Fruit fly (Drosophila melanogaster): ENCODE measurements around the gene Saf-B.
A peak's percentile ranks its signal among the peaks of the same experiment; 100 is the strongest.

The Saf-B gene

DNA sequence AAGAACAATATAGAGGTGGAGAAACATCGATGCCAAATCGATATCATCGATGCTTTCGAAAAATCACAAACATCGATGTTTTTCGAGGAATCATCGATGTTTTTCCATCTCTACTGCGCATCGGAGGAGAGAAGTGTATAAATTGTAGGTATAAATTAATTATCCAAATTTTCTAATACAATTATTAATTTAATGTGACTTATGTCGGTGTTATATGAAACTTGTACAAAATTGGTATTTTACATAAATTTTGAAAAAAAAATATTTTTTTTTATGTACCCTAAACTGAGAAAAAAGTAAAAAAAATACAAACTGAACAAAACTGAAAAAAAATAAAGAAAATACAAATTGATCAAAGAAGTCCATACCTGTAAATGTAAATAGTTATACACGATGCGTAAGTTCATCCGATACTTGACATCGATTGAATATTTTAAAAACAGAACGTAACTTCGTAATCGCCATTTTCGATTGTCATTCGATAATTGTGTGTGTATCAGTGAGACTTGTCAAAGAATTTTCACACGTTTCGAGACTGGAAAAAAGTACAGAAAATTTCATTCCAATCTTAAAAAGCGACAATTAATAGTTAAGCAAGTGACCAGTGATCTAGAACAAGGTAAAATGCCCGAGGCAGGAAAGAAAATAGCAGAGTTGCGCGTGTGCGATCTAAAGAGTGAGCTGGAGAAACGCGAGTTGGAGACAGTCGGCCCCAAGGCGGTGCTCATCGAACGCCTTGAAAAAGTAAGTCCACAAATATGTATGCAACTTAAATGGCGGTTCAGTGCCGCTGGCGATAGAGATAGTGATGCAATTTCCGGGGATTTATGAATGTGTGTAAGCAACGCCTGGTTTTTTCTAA lies at the start of gene Saf-B, which contains the start of gene CG5808 (continued):
- no peak for TF ChIP-seq slp2 (GFP tag; optimal IDR thresholded peaks at IDR 0.05)
- no peak for TF ChIP-seq ro (GFP tag; IDR thresholded peaks at IDR 0.05)
- TF ChIP-seq Elba2 (GFP tag; optimal IDR thresholded peaks at IDR 0.05), result no peak
- TF ChIP-seq Adf1 (GFP tag; IDR thresholded peaks at IDR 0.05), result no peak
- no peak for TF ChIP-seq HHEX (GFP tag; optimal IDR thresholded peaks at IDR 0.05)
- TF ChIP-seq hb (GFP tag; IDR thresholded peaks at IDR 0.05; ENCODE audit: partially characterized antibody), result peak; percentile 85
- TF ChIP-seq crol (GFP tag; IDR thresholded peaks at IDR 0.05), result no peak
- TF ChIP-seq unpg (GFP tag; optimal IDR thresholded peaks at IDR 0.05), result no peak
- peak; percentile 68 for TF ChIP-seq vvl (GFP tag; IDR thresholded peaks at IDR 0.05)
- TF ChIP-seq cas (GFP tag; IDR thresholded peaks at IDR 0.05), result no peak
- TF ChIP-seq Ets65A (GFP tag), result peak; percentile 93
- TF ChIP-seq Pdp1 (GFP tag; optimal IDR thresholded peaks at IDR 0.05), result no peak
- TF ChIP-seq CG3995 (GFP tag; optimal IDR thresholded peaks at IDR 0.05), result peak; percentile 54
- TF ChIP-seq ERR (GFP tag; optimal IDR thresholded peaks at IDR 0.05), result no peak
- TF ChIP-seq CG34422 (GFP tag; IDR thresholded peaks at IDR 0.05), result no peak; the same call in 2 of the 3 replicates
- no peak for TF ChIP-seq Dip3 (GFP tag; optimal IDR thresholded peaks at IDR 0.05)
- peak; percentile 72 for TF ChIP-seq ind (GFP tag; optimal IDR thresholded peaks at IDR 0.05)
- TF ChIP-seq CG13775 (GFP tag; optimal IDR thresholded peaks at IDR 0.05), result peak; percentile 61
- no peak for TF ChIP-seq bigmax (GFP tag; optimal IDR thresholded peaks at IDR 0.05)
- 0 out of 4 replicates have a peak, but pooled peaks have one; percentile 77 for TF ChIP-seq chinmo (GFP tag; IDR thresholded peaks at IDR 0.05; ENCODE audit: partially characterized antibody)
- TF ChIP-seq Dip2 (GFP tag; IDR thresholded peaks at IDR 0.05), result no peak
- peak; percentile 87 for TF ChIP-seq BEAF-32 (GFP tag; optimal IDR thresholded peaks at IDR 0.05)
- TF ChIP-seq esg (GFP tag; conservative IDR thresholded peaks at IDR 0.05), result peak; percentile 33; the same call in 1 of the 2 replicates
- TF ChIP-seq CG2129 (GFP tag; IDR thresholded peaks at IDR 0.05; ENCODE audit: partially characterized antibody), result peak; percentile 60
- no peak for TF ChIP-seq Lim3 (GFP tag; IDR thresholded peaks at IDR 0.05)
- TF ChIP-seq pfk (GFP tag; optimal IDR thresholded peaks at IDR 0.05), result no peak
- TF ChIP-seq CG6854 (GFP tag; optimal IDR thresholded peaks at IDR 0.05), result no peak
- TF ChIP-seq sna (GFP tag; IDR thresholded peaks at IDR 0.05; ENCODE audit: partially characterized antibody), result peak; percentile 56
- TF ChIP-seq dpn (GFP tag; optimal IDR thresholded peaks at IDR 0.05), result peak in 1 of 2 experiments; percentile 32
- no peak for TF ChIP-seq gsb (GFP tag; IDR thresholded peaks at IDR 0.05)
- TF ChIP-seq crc (GFP tag; optimal IDR thresholded peaks at IDR 0.05), result no peak
- TF ChIP-seq CG14710 (tag; optimal IDR thresholded peaks at IDR 0.05), result peak; percentile 88
- TF ChIP-seq stwl (tag; optimal IDR thresholded peaks at IDR 0.05), result no peak
- peak; percentile 92 for TF ChIP-seq CG11560 (tag; IDR thresholded peaks at IDR 0.05)
- peak; percentile 88 for TF ChIP-seq vnd (GFP tag; IDR thresholded peaks at IDR 0.05; ENCODE audit: partially characterized antibody)
- TF ChIP-seq Kr (GFP tag; optimal IDR thresholded peaks at IDR 0.05), result no peak
- TF ChIP-seq lmd (GFP tag; IDR thresholded peaks at IDR 0.05), result peak; percentile 57
- TF ChIP-seq CG5953 (GFP tag; IDR thresholded peaks at IDR 0.05), result no peak
- TF ChIP-seq PHDP (tag; optimal IDR thresholded peaks at IDR 0.05), result no peak
- no peak for TF ChIP-seq CG3726 (GFP tag; IDR thresholded peaks at IDR 0.05)
- peak; percentile 18 for TF ChIP-seq CG7928 (GFP tag; optimal IDR thresholded peaks at IDR 0.05)
- peak; percentile 38 for TF ChIP-seq ftz-f1 (GFP tag; optimal IDR thresholded peaks at IDR 0.05)
- no peak for TF ChIP-seq Stat92E (GFP tag; optimal IDR thresholded peaks at IDR 0.05)
- TF ChIP-seq CG1233 (GFP tag; optimal IDR thresholded peaks at IDR 0.05), result no peak
- TF ChIP-seq CG14965 (GFP tag; optimal IDR thresholded peaks at IDR 0.05; ENCODE audit: borderline replicate concordance), result no peak
- no peak for TF ChIP-seq zf30C (GFP tag; optimal IDR thresholded peaks at IDR 0.05)
- TF ChIP-seq CG11247 (GFP tag; IDR thresholded peaks at IDR 0.05), result no peak
- no peak for TF ChIP-seq twi (tag; optimal IDR thresholded peaks at IDR 0.05)
- TF ChIP-seq Chrac-16 (GFP tag; optimal IDR thresholded peaks at IDR 0.05), result peak; percentile 4

All from whole organism, embryonic.